Worm (Caenorhabditis elegans) whole organism, early embryonic: ENCODE measurements around the gene srxa-14.

Experiments used
- B0310.2 ChIP-seq: sonication (generic microtip); optimal IDR thresholded peaks from 2 replicates; lab custom pipeline; 2016; ENCODE audit warnings: mild to moderate bottlenecking, missing genetic modification characterization, missing compliant biosample characterization
- F13C5.2 ChIP-seq: sonication (generic microtip); optimal IDR thresholded peaks from 2 replicates; lab custom pipeline; 2017; ENCODE audit warnings: mild to moderate bottlenecking, missing genetic modification characterization, inconsistent platforms, missing compliant biosample characterization
- aly-1 ChIP-seq: sonication (generic microtip); optimal IDR thresholded peaks from 2 replicates; lab custom pipeline; 2016; ENCODE audit warnings: missing genetic modification characterization, missing compliant biosample characterization
- ama-1 ChIP-seq: fragments of 150-350 bp; optimal IDR thresholded peaks from 2 replicates; lab custom pipeline; 2014
- ceh-13 ChIP-seq: fragments of 200-800 bp; sonication (Bioruptor generic); optimal IDR thresholded peaks from 2 replicates; lab custom pipeline; 2018; ENCODE audit warnings: mild to moderate bottlenecking, missing genetic modification characterization, missing compliant biosample characterization
- ceh-36 ChIP-seq: sonication (generic microtip); optimal IDR thresholded peaks from 2 replicates; lab custom pipeline; 2016; ENCODE audit warnings: missing genetic modification characterization, inconsistent platforms, missing compliant biosample characterization
- ets-7 ChIP-seq: sonication (generic microtip); optimal IDR thresholded peaks from 2 replicates; lab custom pipeline; 2016; ENCODE audit warnings: missing genotype, missing genetic modification characterization, missing compliant biosample characterization
- flt-1 ChIP-seq: fragments of 200-800 bp; sonication (Bioruptor generic); IDR thresholded peaks from 2 replicates; pipeline ENCODE4 v1.3.6; 2022; ENCODE audit warnings: missing genetic modification characterization, missing compliant biosample characterization
- hmbx-1 ChIP-seq: sonication (generic microtip); optimal IDR thresholded peaks from 2 replicates; lab custom pipeline; 2016; ENCODE audit warnings: mild to moderate bottlenecking, missing genetic modification characterization, missing compliant biosample characterization
- hmg-4 ChIP-seq: fragments of 200-800 bp; sonication (Bioruptor generic); optimal IDR thresholded peaks from 2 replicates; lab custom pipeline; 2018; ENCODE audit warnings: mild to moderate bottlenecking, missing genetic modification characterization, missing compliant biosample characterization
- hnd-1 ChIP-seq: sonication (generic microtip); optimal IDR thresholded peaks from 2 replicates; lab custom pipeline; 2016; ENCODE audit warnings: missing genetic modification characterization, missing compliant biosample characterization
- pes-1 ChIP-seq: fragments of 200-800 bp; sonication (Bioruptor generic); IDR thresholded peaks from 2 replicates; pipeline ENCODE4 v1.3.6; 2022; ENCODE audit warnings: missing genetic modification reagents, missing genetic modification characterization, missing compliant biosample characterization
- scrt-1 ChIP-seq: fragments of 200-800 bp; sonication (Bioruptor generic); IDR thresholded peaks from 2 replicates; pipeline ENCODE4 v1.3.6; 2022; ENCODE audit warnings: missing genetic modification characterization, missing compliant biosample characterization
- sea-1 ChIP-seq: fragments of 200-800 bp; sonication (Bioruptor generic); conservative IDR thresholded peaks from 2 replicates; pipeline ENCODE4 v1.3.6; 2022; ENCODE audit warnings: missing genetic modification characterization, missing compliant biosample characterization
- tbx-11 ChIP-seq: fragments of 200-800 bp; sonication (Bioruptor generic); IDR thresholded peaks from 2 replicates; pipeline ENCODE4 v1.3.6; 2022; ENCODE audit warnings: missing genetic modification characterization, missing compliant biosample characterization
- tbx-37 ChIP-seq: fragments of 200-800 bp; sonication (Bioruptor generic); conservative IDR thresholded peaks from 2 replicates; pipeline ENCODE4 v1.3.6; 2022; ENCODE audit warnings: missing genetic modification reagents, missing genetic modification characterization, missing compliant biosample characterization
- tra-4 ChIP-seq: sonication (generic microtip); optimal IDR thresholded peaks from 2 replicates; lab custom pipeline; 2017; ENCODE audit warnings: missing genetic modification characterization, missing compliant biosample characterization

Gene srxa-14

DNA sequence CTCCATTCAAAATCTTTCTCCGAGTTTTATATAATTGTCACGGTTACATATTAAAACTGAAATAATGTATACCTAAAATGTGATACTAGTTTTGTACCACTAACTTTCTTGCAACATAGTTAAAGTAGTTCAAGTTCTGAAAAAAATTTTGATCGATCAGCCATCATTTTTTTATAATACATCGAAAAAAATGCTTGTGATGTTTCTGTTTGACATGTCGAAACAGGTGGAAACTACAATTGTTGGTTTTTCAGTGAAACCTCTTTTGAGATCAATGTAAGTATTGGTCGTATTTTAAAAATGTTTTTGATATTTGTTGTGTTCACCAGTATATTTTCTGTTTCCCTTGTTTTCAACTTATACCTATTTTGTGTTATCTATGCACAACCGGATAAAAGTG, at the start of gene srxa-14:
Gene srxa-14, plus strand, starts transcription at position 301 of the 400 bp plus-strand sequence.
- TF ChIP-seq pes-1 (GFP tag; lab: Robert Waterston, UW) (no peak), ets-7 (tag; lab: Kevin White, UChicago) (no peak), tbx-37 (no peak)

- TF ChIP-seq flt-1 (GFP tag; lab: Robert Waterston, UW) (no peak), ceh-13 (GFP tag; lab: Kevin White, UChicago) (no peak), tra-4 (tag; lab: Kevin White, UChicago) (no peak), hmg-4 (GFP tag; lab: Kevin White, UChicago) (no peak), ama-1 (lab: Kevin White, UChicago) (no peak), aly-1 (tag; lab: Kevin White, UChicago) (no peak)
These were observed 44.6 kb upstream of the srxa-14 start, which contains the start of gene F26F2.10 for ce11 chrV:20594746-20595145. Gene F26F2.10 (minus strand): TSS chrV:20594846.

DNA sequence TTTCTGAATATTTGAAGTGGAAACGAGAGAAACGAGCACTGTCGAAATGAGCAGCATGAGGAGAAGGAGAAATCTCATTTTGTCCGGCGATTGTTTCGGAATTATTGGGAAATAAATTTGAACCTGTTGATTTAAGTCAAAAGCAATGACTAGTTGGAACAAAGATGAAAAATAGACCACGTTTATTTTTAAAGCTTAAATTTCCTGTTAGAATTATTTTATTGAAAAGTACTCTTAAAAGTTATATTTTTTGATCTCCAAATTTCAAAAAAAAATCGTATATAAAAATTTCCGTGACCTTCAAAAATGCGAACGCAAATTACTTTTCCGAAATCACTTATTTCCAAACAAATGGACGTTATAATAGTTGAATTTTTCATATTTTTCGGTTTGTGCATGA, 43.7 kb upstream of the srxa-14 start, which contains the start of gene F26F2.11:
Gene F26F2.11, minus strand, starts transcription at position 101 of the 400 bp plus-strand sequence.
- TF ChIP-seq flt-1 (GFP tag; lab: Robert Waterston, UW): no peak
- no peak for TF ChIP-seq B0310.2
- no peak for TF ChIP-seq ets-7 (tag; lab: Kevin White, UChicago)
- no peak for TF ChIP-seq F13C5.2 (tag; lab: Kevin White, UChicago)
- TF ChIP-seq tra-4 (tag; lab: Kevin White, UChicago): no peak
- TF ChIP-seq aly-1 (tag; lab: Kevin White, UChicago): no peak
- TF ChIP-seq ceh-13 (GFP tag; lab: Kevin White, UChicago): no peak
- no peak for TF ChIP-seq tbx-11
- no peak for TF ChIP-seq ceh-36
- no peak for TF ChIP-seq ama-1 (lab: Kevin White, UChicago)

- TF ChIP-seq ama-1 (lab: Kevin White, UChicago) (no peak), tbx-11 (no peak), aly-1 (tag; lab: Kevin White, UChicago) (no peak), B0310.2 (no peak), sea-1 (no peak), pes-1 (GFP tag; lab: Robert Waterston, UW) (no peak), hnd-1 (tag; lab: Kevin White, UChicago) (no peak), scrt-1 (GFP tag; lab: Robert Waterston, UW) (no peak), F13C5.2 (tag; lab: Kevin White, UChicago) (no peak), ceh-13 (GFP tag; lab: Kevin White, UChicago) (no peak), ets-7 (tag; lab: Kevin White, UChicago) (no peak)
These were observed 42.3 kb upstream of the srxa-14 start, which contains the start of gene F46B3.1 for ce11 chrV:20597076-20597475. Gene F46B3.1 (minus strand): TSS chrV:20597176.

- no peak for TF ChIP-seq scrt-1 (GFP tag; lab: Robert Waterston, UW)
- no peak for TF ChIP-seq sea-1
- no peak for TF ChIP-seq tra-4 (tag; lab: Kevin White, UChicago)
- TF ChIP-seq pes-1 (GFP tag; lab: Robert Waterston, UW): no peak
- TF ChIP-seq hmg-4 (GFP tag; lab: Kevin White, UChicago): no peak
- TF ChIP-seq F13C5.2 (tag; lab: Kevin White, UChicago): no peak
- no peak for TF ChIP-seq ceh-13 (GFP tag; lab: Kevin White, UChicago)
These were observed 39.6 kb upstream of the srxa-14 start, which contains the start of gene col-163 for ce11 chrV:20599795-20600194. Gene col-163 (plus strand): TSS chrV:20600095.

DNA sequence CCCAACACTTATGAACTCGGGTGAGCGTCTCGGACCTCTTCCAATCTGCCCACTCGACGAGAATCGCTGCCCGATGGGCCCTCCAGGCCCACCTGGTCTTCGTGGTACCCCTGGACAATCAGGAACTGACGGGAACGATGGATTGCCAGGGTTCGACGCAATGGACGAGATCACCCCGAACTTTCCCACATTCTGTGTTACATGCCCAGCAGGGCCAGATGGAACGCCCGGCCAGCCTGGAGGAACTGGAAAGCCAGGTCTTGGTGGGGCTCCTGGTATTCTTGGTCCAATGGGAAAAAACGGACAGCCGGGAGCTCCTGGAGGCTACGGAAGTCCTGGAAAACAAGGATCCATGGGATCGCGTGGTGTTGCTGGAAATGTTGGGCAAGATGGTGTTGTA, 38.7 kb upstream of the srxa-14 start:
- TF ChIP-seq aly-1 (tag; lab: Kevin White, UChicago): no peak

ce11 chrV:20603014-20603413, 36.4 kb upstream of the srxa-14 start, which contains the start of gene ttr-11:
Gene ttr-11 (plus strand): TSS chrV:20603314.
- TF ChIP-seq hnd-1 (tag; lab: Kevin White, UChicago): no peak
- no peak for TF ChIP-seq tbx-37
- TF ChIP-seq pes-1 (GFP tag; lab: Robert Waterston, UW): no peak
- no peak for TF ChIP-seq tra-4 (tag; lab: Kevin White, UChicago)
- TF ChIP-seq F13C5.2 (tag; lab: Kevin White, UChicago): no peak
- no peak for TF ChIP-seq aly-1 (tag; lab: Kevin White, UChicago)
- no peak for TF ChIP-seq hmg-4 (GFP tag; lab: Kevin White, UChicago)
- no peak for TF ChIP-seq ama-1 (lab: Kevin White, UChicago)
- no peak for TF ChIP-seq hmbx-1 (tag; lab: Kevin White, UChicago)
- TF ChIP-seq ets-7 (tag; lab: Kevin White, UChicago): no peak
- no peak for TF ChIP-seq B0310.2
- TF ChIP-seq ceh-13 (GFP tag; lab: Kevin White, UChicago): no peak

DNA sequence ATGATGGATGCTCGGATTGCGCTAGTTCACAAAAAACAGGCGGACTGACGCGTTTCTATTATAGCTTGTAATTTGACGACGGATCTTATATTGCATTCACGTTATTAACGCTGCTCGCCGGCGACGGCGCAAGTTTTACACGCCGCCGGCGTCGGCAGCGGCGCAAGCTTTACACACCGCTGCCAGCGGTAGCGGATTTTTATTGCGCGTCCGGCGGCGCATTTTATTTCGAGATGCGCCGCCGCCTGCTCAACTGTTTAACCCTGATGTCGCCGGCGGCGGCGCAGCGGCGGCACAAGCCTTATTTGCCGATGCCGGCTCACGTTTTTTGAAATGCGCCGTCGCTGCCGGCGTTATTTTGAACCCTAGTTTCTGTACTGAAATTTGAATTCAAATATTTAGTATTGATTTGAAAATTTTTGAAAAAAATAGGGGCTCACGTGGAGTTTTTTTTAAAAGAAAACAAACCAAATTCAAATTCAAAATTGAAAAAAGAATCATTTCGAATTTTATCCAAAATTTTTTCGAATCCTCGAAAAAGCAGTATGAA, 34.7 kb upstream of the srxa-14 start, which contains the start of gene ttr-57:
Gene ttr-57, plus strand, starts transcription at position 500 of the 550 bp plus-strand sequence.
- TF ChIP-seq pes-1 (GFP tag; lab: Robert Waterston, UW): peak; percentile 36; the same call in 1 of the 2 replicates
- no peak for TF ChIP-seq tbx-11

DNA sequence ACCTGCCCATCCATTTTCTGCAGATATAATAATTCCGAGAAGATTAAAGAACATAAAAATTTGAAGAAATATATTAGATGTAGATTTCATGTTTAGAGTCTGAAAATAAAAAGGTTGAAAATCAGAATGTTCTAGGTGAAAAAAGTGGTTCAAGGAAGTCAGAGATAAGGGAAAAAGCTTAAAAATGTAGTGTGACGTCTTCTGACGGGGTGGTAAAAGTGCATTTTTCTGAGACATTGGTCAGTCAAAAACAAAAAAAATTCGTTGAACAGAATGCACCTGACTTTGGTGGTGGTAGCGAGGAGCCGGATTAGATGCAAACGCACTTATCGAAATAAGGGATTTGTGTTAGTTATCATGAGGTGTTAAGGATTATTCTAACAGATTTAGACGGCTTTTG, 32.8 kb upstream of the srxa-14 start, which contains the start of gene F46B3.23:
Gene F46B3.23, minus strand, starts transcription at position 101 of the 400 bp plus-strand sequence.
- TF ChIP-seq tra-4 (tag; lab: Kevin White, UChicago) (no peak), flt-1 (GFP tag; lab: Robert Waterston, UW) (no peak), B0310.2 (no peak), tbx-11 (no peak), hmbx-1 (tag; lab: Kevin White, UChicago) (no peak), ets-7 (tag; lab: Kevin White, UChicago) (no peak), aly-1 (tag; lab: Kevin White, UChicago) (no peak), F13C5.2 (tag; lab: Kevin White, UChicago) (no peak), tbx-37 (no peak), hmg-4 (GFP tag; lab: Kevin White, UChicago) (no peak), scrt-1 (GFP tag; lab: Robert Waterston, UW) (no peak), pes-1 (GFP tag; lab: Robert Waterston, UW) (no peak), sea-1 (no peak), ceh-36 (no peak), hnd-1 (tag; lab: Kevin White, UChicago) (no peak), ceh-13 (GFP tag; lab: Kevin White, UChicago) (no peak)
